Worm (Caenorhabditis elegans): Measurements from ENCODE around the gene idpc-5.
A peak's percentile ranks its signal among the peaks of the same experiment; 100 is the strongest.

Gene idpc-5

ce11 chrV:9616687-9617086 is 6.0 kb downstream of the idpc-5 start:
- TF ChIP-seq tra-4 (tag; optimal IDR thresholded peaks at IDR 0.05) (no peak), hmg-4 (GFP tag; optimal IDR thresholded peaks at IDR 0.05) (peak; percentile 17)

- TF ChIP-seq sea-1 (GFP tag; conservative IDR thresholded peaks at IDR 0.05) (no peak), ceh-13 (GFP tag; optimal IDR thresholded peaks at IDR 0.05) (no peak), flt-1 (GFP tag; IDR thresholded peaks at IDR 0.05) (no peak), aly-1 (tag; optimal IDR thresholded peaks at IDR 0.05) (no peak), F13C5.2 (tag; optimal IDR thresholded peaks at IDR 0.05) (no peak), scrt-1 (GFP tag; IDR thresholded peaks at IDR 0.05) (no peak), pes-1 (GFP tag; IDR thresholded peaks at IDR 0.05) (no peak), tbx-37 (GFP tag; conservative IDR thresholded peaks at IDR 0.05) (no peak), ceh-36 (tag; optimal IDR thresholded peaks at IDR 0.05) (no peak), ama-1 (optimal IDR thresholded peaks at IDR 0.05) (no peak), hmbx-1 (tag; optimal IDR thresholded peaks at IDR 0.05) (no peak), hnd-1 (tag; optimal IDR thresholded peaks at IDR 0.05) (no peak), tra-4 (tag; optimal IDR thresholded peaks at IDR 0.05) (no peak), ets-7 (tag; optimal IDR thresholded peaks at IDR 0.05) (no peak), tbx-11 (GFP tag; IDR thresholded peaks at IDR 0.05) (no peak), B0310.2 (tag; optimal IDR thresholded peaks at IDR 0.05) (no peak), hmg-4 (GFP tag; optimal IDR thresholded peaks at IDR 0.05) (no peak)
Measured at ce11 chrV:9616130-9616529, 6.6 kb downstream of the idpc-5 start.

- no peak for TF ChIP-seq ets-7 (tag; optimal IDR thresholded peaks at IDR 0.05)
- no peak for TF ChIP-seq tbx-37 (GFP tag; conservative IDR thresholded peaks at IDR 0.05)
- no peak for TF ChIP-seq ceh-13 (GFP tag; optimal IDR thresholded peaks at IDR 0.05)
- no peak for TF ChIP-seq aly-1 (tag; optimal IDR thresholded peaks at IDR 0.05)
- no peak for TF ChIP-seq pes-1 (GFP tag; IDR thresholded peaks at IDR 0.05)
- TF ChIP-seq B0310.2 (tag; optimal IDR thresholded peaks at IDR 0.05) = no peak
- no peak for TF ChIP-seq hmbx-1 (tag; optimal IDR thresholded peaks at IDR 0.05)
- TF ChIP-seq ama-1 (optimal IDR thresholded peaks at IDR 0.05) = no peak
- no peak for TF ChIP-seq hmg-4 (GFP tag; optimal IDR thresholded peaks at IDR 0.05)
- no peak for TF ChIP-seq tra-4 (tag; optimal IDR thresholded peaks at IDR 0.05)
- TF ChIP-seq tbx-11 (GFP tag; IDR thresholded peaks at IDR 0.05) = no peak
- TF ChIP-seq scrt-1 (GFP tag; IDR thresholded peaks at IDR 0.05) = no peak
- TF ChIP-seq F13C5.2 (tag; optimal IDR thresholded peaks at IDR 0.05) = no peak
- no peak for TF ChIP-seq flt-1 (GFP tag; IDR thresholded peaks at IDR 0.05)
- TF ChIP-seq sea-1 (GFP tag; conservative IDR thresholded peaks at IDR 0.05) = no peak
- no peak for TF ChIP-seq hnd-1 (tag; optimal IDR thresholded peaks at IDR 0.05)
- TF ChIP-seq ceh-36 (tag; optimal IDR thresholded peaks at IDR 0.05) = no peak
Measured at ce11 chrV:9615725-9616124, 7.0 kb downstream of the idpc-5 start, which contains the start of gene pqn-63. pqn-63 (plus strand) TSS chrV:9616031.

ce11 chrV:9609217-9609616 is 13.5 kb downstream of the idpc-5 start:
- no peak for TF ChIP-seq ceh-36 (tag; optimal IDR thresholded peaks at IDR 0.05)
- no peak for TF ChIP-seq ceh-13 (GFP tag; optimal IDR thresholded peaks at IDR 0.05)
- TF ChIP-seq tbx-37 (GFP tag; conservative IDR thresholded peaks at IDR 0.05) = no peak
- no peak for TF ChIP-seq tbx-11 (GFP tag; IDR thresholded peaks at IDR 0.05)
- no peak for TF ChIP-seq F13C5.2 (tag; optimal IDR thresholded peaks at IDR 0.05)
- no peak for TF ChIP-seq ets-7 (tag; optimal IDR thresholded peaks at IDR 0.05)
- TF ChIP-seq flt-1 (GFP tag; IDR thresholded peaks at IDR 0.05) = no peak

- TF ChIP-seq flt-1 (GFP tag; IDR thresholded peaks at IDR 0.05) (no peak), ceh-36 (tag; optimal IDR thresholded peaks at IDR 0.05) (no peak), pes-1 (GFP tag; IDR thresholded peaks at IDR 0.05) (no peak), ceh-13 (GFP tag; optimal IDR thresholded peaks at IDR 0.05) (no peak), tbx-37 (GFP tag; conservative IDR thresholded peaks at IDR 0.05) (no peak), tbx-11 (GFP tag; IDR thresholded peaks at IDR 0.05) (no peak), aly-1 (tag; optimal IDR thresholded peaks at IDR 0.05) (no peak), hmbx-1 (tag; optimal IDR thresholded peaks at IDR 0.05) (no peak), hmg-4 (GFP tag; optimal IDR thresholded peaks at IDR 0.05) (no peak), tra-4 (tag; optimal IDR thresholded peaks at IDR 0.05) (no peak), ama-1 (optimal IDR thresholded peaks at IDR 0.05) (no peak), F13C5.2 (tag; optimal IDR thresholded peaks at IDR 0.05) (no peak), ets-7 (tag; optimal IDR thresholded peaks at IDR 0.05) (no peak), scrt-1 (GFP tag; IDR thresholded peaks at IDR 0.05) (no peak)
Measured at ce11 chrV:9608256-9608655, 14.5 kb downstream of the idpc-5 start, which contains the start of gene dop-2. dop-2 (plus strand) TSS chrV:9608556.

- TF ChIP-seq pes-1 (GFP tag; IDR thresholded peaks at IDR 0.05) = 0 out of 2 replicates have a peak, but pooled peaks have one; percentile 47
Measured at ce11 chrV:9603488-9603887, 19.2 kb downstream of the idpc-5 start.

ce11 chrV:9590317-9590716 is 32.4 kb downstream of the idpc-5 start, which contains the start of gene K09G1.2:
K09G1.2 (plus strand) TSS chrV:9590617.
- no peak for TF ChIP-seq ets-7 (tag; optimal IDR thresholded peaks at IDR 0.05)
- TF ChIP-seq tbx-37 (GFP tag; conservative IDR thresholded peaks at IDR 0.05) = no peak
- no peak for TF ChIP-seq ama-1 (optimal IDR thresholded peaks at IDR 0.05)
- no peak for TF ChIP-seq scrt-1 (GFP tag; IDR thresholded peaks at IDR 0.05)
- TF ChIP-seq ceh-13 (GFP tag; optimal IDR thresholded peaks at IDR 0.05) = no peak
- no peak for TF ChIP-seq F13C5.2 (tag; optimal IDR thresholded peaks at IDR 0.05)
- no peak for TF ChIP-seq aly-1 (tag; optimal IDR thresholded peaks at IDR 0.05)
- no peak for TF ChIP-seq B0310.2 (tag; optimal IDR thresholded peaks at IDR 0.05)
- no peak for TF ChIP-seq hmg-4 (GFP tag; optimal IDR thresholded peaks at IDR 0.05)

- TF ChIP-seq tra-4 (tag; optimal IDR thresholded peaks at IDR 0.05) (no peak), ama-1 (optimal IDR thresholded peaks at IDR 0.05) (no peak), hmg-4 (GFP tag; optimal IDR thresholded peaks at IDR 0.05) (no peak), hnd-1 (tag; optimal IDR thresholded peaks at IDR 0.05) (no peak), F13C5.2 (tag; optimal IDR thresholded peaks at IDR 0.05) (no peak), B0310.2 (tag; optimal IDR thresholded peaks at IDR 0.05) (no peak), sea-1 (GFP tag; conservative IDR thresholded peaks at IDR 0.05) (no peak), flt-1 (GFP tag; IDR thresholded peaks at IDR 0.05) (no peak), aly-1 (tag; optimal IDR thresholded peaks at IDR 0.05) (no peak), ets-7 (tag; optimal IDR thresholded peaks at IDR 0.05) (no peak)
Measured at ce11 chrV:9588574-9588973, 34.2 kb downstream of the idpc-5 start.

Measured in whole organism, early embryonic.